Fruit fly (Drosophila melanogaster) ovary, adult (tissue): Measurements from ENCODE around the gene Vps53.

ENCODE experiments used
- CG17801 ChIP-seq: fragments of 200-800 bp; optimal IDR thresholded peaks from 2 replicates; lab custom pipeline; 2019; ENCODE audit warnings: missing biosample characterization, mild to moderate bottlenecking, missing genetic modification characterization, moderate library complexity; ENCODE audit not compliant: partially characterized antibody

Gene Vps53

dm6 chr2L:4386926-4387550 is 1.2 kb upstream of the Vps53 start, which contains the start of gene Psf2:
Gene Psf2 (minus strand): TSS chr2L:4387356.
- TF ChIP-seq CG17801, result no peak

- TF ChIP-seq CG17801, result no peak
Observed at dm6 chr2L:4382522-4382921, 3.3 kb downstream of the Vps53 start, which contains the start of gene CG17612. Gene CG17612 (minus strand): TSS chr2L:4382735.

- TF ChIP-seq CG17801, result no peak
Observed at dm6 chr2L:4378380-4378779, 7.5 kb downstream of the Vps53 start.

- TF ChIP-seq CG17801, result no peak
Observed at dm6 chr2L:4377747-4378146, 8.1 kb downstream of the Vps53 start.

- no peak for TF ChIP-seq CG17801
Observed at dm6 chr2L:4375035-4376009, 10.5 kb downstream of the Vps53 start.

- TF ChIP-seq CG17801, result no peak
Observed at dm6 chr2L:4372802-4373570, 12.9 kb downstream of the Vps53 start.

- peak; percentile 36 for TF ChIP-seq CG17801
Observed at dm6 chr2L:4371516-4372136, 14.2 kb downstream of the Vps53 start.

dm6 chr2L:4370592-4370991 is 15.3 kb downstream of the Vps53 start:
- no peak for TF ChIP-seq CG17801

- TF ChIP-seq CG17801, result no peak
Observed at dm6 chr2L:4370007-4370521, 15.8 kb downstream of the Vps53 start.

dm6 chr2L:4368553-4369268 is 17.2 kb downstream of the Vps53 start:
- no peak for TF ChIP-seq CG17801

- no peak for TF ChIP-seq CG17801
Observed at dm6 chr2L:4366652-4367051, 19.2 kb downstream of the Vps53 start.

- no peak for TF ChIP-seq CG17801
Observed at dm6 chr2L:4365792-4366326, 20.0 kb downstream of the Vps53 start.

dm6 chr2L:4364914-4365313 is 20.9 kb downstream of the Vps53 start:
- no peak for TF ChIP-seq CG17801

dm6 chr2L:4363707-4364270 is 22.1 kb downstream of the Vps53 start:
- TF ChIP-seq CG17801, result no peak

dm6 chr2L:4361438-4361975 is 24.4 kb downstream of the Vps53 start, which contains the start of gene Traf4:
Gene Traf4 (plus strand): TSS chr2L:4361925.
- TF ChIP-seq CG17801, result no peak
